Worm (Caenorhabditis elegans): ENCODE results near the gene ikke-1.

The ikke-1 gene

DNA sequence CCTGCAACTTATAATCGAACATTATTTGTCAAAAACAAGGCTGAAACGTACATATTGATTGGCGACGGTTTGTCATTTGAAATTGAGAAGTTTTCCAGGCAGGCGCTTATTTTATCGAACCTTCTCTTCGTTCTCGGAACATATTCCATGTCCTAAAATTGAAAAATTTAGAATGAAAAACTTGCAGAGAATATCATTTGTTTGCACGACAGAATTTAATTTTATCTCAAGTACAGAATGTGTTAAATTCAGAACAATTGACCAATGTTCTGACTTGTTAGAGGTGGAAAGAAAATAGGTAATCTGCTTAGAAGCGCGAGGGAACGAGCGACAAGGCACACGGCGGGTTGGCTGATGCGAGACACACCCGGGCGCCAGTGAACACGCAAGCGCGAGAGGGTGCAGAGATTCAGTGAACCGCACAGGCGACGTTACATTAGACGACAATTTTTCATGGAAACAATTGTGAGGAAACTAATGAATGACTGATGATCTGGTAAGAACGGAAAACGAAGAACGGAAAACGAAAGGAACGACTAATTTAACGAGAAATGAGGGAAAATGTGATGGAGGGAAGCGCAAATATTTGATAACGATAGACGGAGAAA lies 2.0 kb upstream of the ikke-1 start (continued):
- TF ChIP-seq efl-1 (optimal IDR thresholded peaks at IDR 0.05) = peak; percentile 49 to 50
- TF ChIP-seq efl-1 (GFP tag; optimal IDR thresholded peaks at IDR 0.05 in 1 of 2) = peak in 1 of 2 experiments; percentile 87
- TF ChIP-seq ces-1 (GFP tag; optimal IDR thresholded peaks at IDR 0.05) = no peak
- peak; percentile 28 for TF ChIP-seq ama-1 (optimal IDR thresholded peaks at IDR 0.05)
- no peak for TF ChIP-seq fos-1 (tag; optimal IDR thresholded peaks at IDR 0.05)
- TF ChIP-seq lir-3 (tag; optimal IDR thresholded peaks at IDR 0.05; ENCODE audit: poor library complexity) = no peak
- TF ChIP-seq swsn-7 (tag; optimal IDR thresholded peaks at IDR 0.05) = peak; percentile 30
- no peak for TF ChIP-seq Y116A8C.19 (tag; optimal IDR thresholded peaks at IDR 0.05; ENCODE audit: borderline replicate concordance)
- TF ChIP-seq vab-15 (tag; optimal IDR thresholded peaks at IDR 0.05) = no peak
- TF ChIP-seq ceh-88 (GFP tag; IDR thresholded peaks at IDR 0.05) = peak; percentile 41; the same call in 1 of the 2 replicates
- TF ChIP-seq hlh-4 (tag; optimal IDR thresholded peaks at IDR 0.05) = no peak
- TF ChIP-seq hlh-17 (GFP tag; optimal IDR thresholded peaks at IDR 0.05; ENCODE audit: borderline replicate concordance) = no peak
- no peak for TF ChIP-seq nhr-11 (tag; optimal IDR thresholded peaks at IDR 0.05)
- TF ChIP-seq F16B12.6 (tag; optimal IDR thresholded peaks at IDR 0.05) = peak; percentile 60
- no peak for TF ChIP-seq efl-3 (GFP tag; optimal IDR thresholded peaks at IDR 0.05)
- TF ChIP-seq alr-1 (tag; optimal IDR thresholded peaks at IDR 0.05; ENCODE audit: borderline replicate concordance) = no peak
- no peak for TF ChIP-seq jun-1 (tag; optimal IDR thresholded peaks at IDR 0.05)
- TF ChIP-seq lin-15B (tag; optimal IDR thresholded peaks at IDR 0.05) = no peak
- no peak for TF ChIP-seq nhr-12 (tag; optimal IDR thresholded peaks at IDR 0.05)
- no peak for TF ChIP-seq egl-27 (tag; optimal IDR thresholded peaks at IDR 0.05)
- peak; percentile 49 for TF ChIP-seq rnt-1 (tag; optimal IDR thresholded peaks at IDR 0.05)
- TF ChIP-seq ceh-82 (tag; optimal IDR thresholded peaks at IDR 0.05) = peak in 2 of 3 experiments; percentile 36 to 58
- peak; percentile 36 for TF ChIP-seq tbx-2 (tag; optimal IDR thresholded peaks at IDR 0.05)
- TF ChIP-seq isw-1 (GFP tag; IDR thresholded peaks at IDR 0.05) = no peak
- TF ChIP-seq fkh-8 (tag; optimal IDR thresholded peaks at IDR 0.05) = peak; percentile 66
- no peak for TF ChIP-seq ceh-90 (tag; optimal IDR thresholded peaks at IDR 0.05)
- TF ChIP-seq ceh-63 (GFP tag; optimal IDR thresholded peaks at IDR 0.05) = no peak
- peak; percentile 72 for TF ChIP-seq snu-23 (GFP tag; optimal IDR thresholded peaks at IDR 0.05)
- no peak for TF ChIP-seq unc-86 (tag; optimal IDR thresholded peaks at IDR 0.05)
- TF ChIP-seq sup-37 (GFP tag; optimal IDR thresholded peaks at IDR 0.05) = no peak
- TF ChIP-seq nhr-20 (tag; optimal IDR thresholded peaks at IDR 0.05) = peak; percentile 57
- no peak for TF ChIP-seq mdl-1 (tag; optimal IDR thresholded peaks at IDR 0.05)
- no peak for TF ChIP-seq lin-39 (tag; optimal IDR thresholded peaks at IDR 0.05)
- peak; percentile 23 for TF ChIP-seq egl-13 (tag; optimal IDR thresholded peaks at IDR 0.05)
- TF ChIP-seq elt-3 (tag; optimal IDR thresholded peaks at IDR 0.05) = no peak
- peak; percentile 34 to 47 for TF ChIP-seq lsy-2 (tag; optimal IDR thresholded peaks at IDR 0.05)
- peak; percentile 1 for TF ChIP-seq ztf-4 (tag; optimal IDR thresholded peaks at IDR 0.05)
- TF ChIP-seq nhr-84 (tag; optimal IDR thresholded peaks at IDR 0.05) = no peak
- no peak for TF ChIP-seq irx-1 (tag; optimal IDR thresholded peaks at IDR 0.05)
- TF ChIP-seq nhr-85 (tag) = no peak
- TF ChIP-seq nhr-47 (tag; optimal IDR thresholded peaks at IDR 0.05) = peak; percentile 39
- no peak for TF ChIP-seq C04F5.9 (tag; optimal IDR thresholded peaks at IDR 0.05)
- no peak for TF ChIP-seq nhr-237 (tag; optimal IDR thresholded peaks at IDR 0.05)

- TF ChIP-seq grh-1 (GFP tag; IDR thresholded peaks at IDR 0.05) (0 out of 2 replicates have a peak, but pooled peaks have one; percentile 4), sptf-1 (tag; optimal IDR thresholded peaks at IDR 0.05) (no peak), ceh-63 (GFP tag; optimal IDR thresholded peaks at IDR 0.05) (peak; percentile 4), efl-1 (optimal IDR thresholded peaks at IDR 0.05) (no peak), efl-1 (GFP tag; optimal IDR thresholded peaks at IDR 0.05 in 1 of 2) (peak in 1 of 2 experiments; percentile 92)
Observed at ce11 chrIII:9051714-9052113, 1.2 kb upstream of the ikke-1 start.

Data from whole organism, L1 larva.